Fruit fly (Drosophila melanogaster): ENCODE results near the gene eIF5B.

dm6 chr3L:3479551-3479950, 18.8 kb upstream of the eIF5B start:
- no peak for TF ChIP-seq CG13894 (tag; optimal IDR thresholded peaks at IDR 0.05)
- no peak for TF ChIP-seq CG7987 (GFP tag; optimal IDR thresholded peaks at IDR 0.05)
- TF ChIP-seq Bdp1 (GFP tag; optimal IDR thresholded peaks at IDR 0.05) = no peak
